Worm (Caenorhabditis elegans): ENCODE results near the gene R02E4.2.

The R02E4.2 gene

ce11 chrX:4142202-4142601 lies 34.9 kb downstream of the R02E4.2 start:
- TF ChIP-seq ceh-24 (tag; optimal IDR thresholded peaks at IDR 0.05) (no peak), pqm-1 (tag; optimal IDR thresholded peaks at IDR 0.05) (no peak), ceh-18 (tag; optimal IDR thresholded peaks at IDR 0.05) (peak; percentile 74), ets-4 (tag; optimal IDR thresholded peaks at IDR 0.05) (no peak), unc-55 (GFP tag; optimal IDR thresholded peaks at IDR 0.05) (peak; percentile 74), tbx-7 (tag; optimal IDR thresholded peaks at IDR 0.05) (no peak), hlh-30 (tag; optimal IDR thresholded peaks at IDR 0.05; ENCODE audit: insufficient read depth) (peak; percentile 76), hlh-15 (tag; optimal IDR thresholded peaks at IDR 0.05) (no peak)

- TF ChIP-seq elt-4 (tag; optimal IDR thresholded peaks at IDR 0.05) (no peak), ceh-19 (GFP tag; optimal IDR thresholded peaks at IDR 0.05) (no peak), elt-2 (tag; optimal IDR thresholded peaks at IDR 0.05) (no peak), mec-3 (tag; optimal IDR thresholded peaks at IDR 0.05; ENCODE audit: borderline replicate concordance) (no peak), unc-55 (GFP tag; optimal IDR thresholded peaks at IDR 0.05) (no peak), ttx-3 (tag; optimal IDR thresholded peaks at IDR 0.05) (no peak), madf-2 (tag; optimal IDR thresholded peaks at IDR 0.05) (no peak), ahr-1 (tag; optimal IDR thresholded peaks at IDR 0.05) (no peak), ets-4 (tag; optimal IDR thresholded peaks at IDR 0.05) (no peak), rnt-1 (tag; optimal IDR thresholded peaks at IDR 0.05) (no peak), sox-2 (GFP tag; IDR thresholded peaks at IDR 0.05) (no peak), nhr-11 (tag; optimal IDR thresholded peaks at IDR 0.05) (no peak), C08G9.2 (tag; optimal IDR thresholded peaks at IDR 0.05) (no peak)
Measured at ce11 chrX:4142648-4143259, 35.5 kb downstream of the R02E4.2 start.

ce11 chrX:4143260-4144018 lies 36.2 kb downstream of the R02E4.2 start:
- no peak for TF ChIP-seq ceh-19 (GFP tag; optimal IDR thresholded peaks at IDR 0.05)
- TF ChIP-seq odd-2 (tag; optimal IDR thresholded peaks at IDR 0.05) = no peak
- no peak for TF ChIP-seq elt-2 (tag; optimal IDR thresholded peaks at IDR 0.05)
- TF ChIP-seq fax-1 (tag; optimal IDR thresholded peaks at IDR 0.05) = no peak
- no peak for TF ChIP-seq ets-4 (tag; optimal IDR thresholded peaks at IDR 0.05)

ce11 chrX:4144136-4144781 lies 37.0 kb downstream of the R02E4.2 start:
- TF ChIP-seq ceh-24 (tag; optimal IDR thresholded peaks at IDR 0.05) (no peak), che-1 (tag; optimal IDR thresholded peaks at IDR 0.05) (no peak), eyg-1 (tag; optimal IDR thresholded peaks at IDR 0.05) (no peak), unc-55 (GFP tag; optimal IDR thresholded peaks at IDR 0.05) (no peak), hlh-13 (GFP tag; optimal IDR thresholded peaks at IDR 0.05) (no peak), fax-1 (tag; optimal IDR thresholded peaks at IDR 0.05) (no peak), elt-2 (tag; optimal IDR thresholded peaks at IDR 0.05) (peak; percentile 15), F13H6.1 (tag; optimal IDR thresholded peaks at IDR 0.05) (no peak), unc-42 (tag; optimal IDR thresholded peaks at IDR 0.05) (no peak), pros-1 (tag; optimal IDR thresholded peaks at IDR 0.05) (no peak), ceh-2 (tag; optimal IDR thresholded peaks at IDR 0.05) (no peak), K02D7.2 (tag; optimal IDR thresholded peaks at IDR 0.05) (no peak), nhr-232 (tag; optimal IDR thresholded peaks at IDR 0.05) (no peak), pag-3 (tag; optimal IDR thresholded peaks at IDR 0.05; ENCODE audit: borderline replicate concordance) (no peak), tbx-7 (tag; optimal IDR thresholded peaks at IDR 0.05) (no peak), lin-11 (tag; optimal IDR thresholded peaks at IDR 0.05) (no peak), ceh-31 (tag; optimal IDR thresholded peaks at IDR 0.05) (peak; percentile 7), hlh-30 (tag; optimal IDR thresholded peaks at IDR 0.05; ENCODE audit: insufficient read depth) (no peak)
